Fruit fly (Drosophila melanogaster) S2 (cell line): Measurements from ENCODE around the gene bgm.

Experiments
- CG8478 ChIP-seq: fragments of >200 bp; optimal IDR thresholded peaks from 2 replicates; lab custom pipeline; 2018
- CTCF ChIP-seq, 2 experiments: fragments of >200 bp; optimal IDR thresholded peaks; 2 replicates each; lab custom pipeline; 2018

Gene bgm

DNA sequence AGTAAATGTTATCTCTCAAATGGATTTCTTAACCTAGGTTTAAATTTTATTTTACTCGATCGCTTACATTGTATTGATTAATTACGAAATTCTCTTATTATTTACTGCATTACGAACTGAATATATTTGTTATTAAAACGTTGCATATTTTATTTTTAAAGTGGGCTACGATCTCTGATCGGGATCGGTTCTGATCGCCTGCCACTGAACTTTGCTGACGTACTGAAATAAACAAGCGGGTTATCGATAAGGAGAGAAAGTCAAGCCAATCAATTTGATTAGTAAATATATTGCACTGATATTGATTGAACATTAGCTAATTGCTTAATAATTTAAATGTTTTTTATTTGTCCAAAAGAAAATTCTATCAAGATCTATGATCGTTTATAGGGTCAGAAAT is 16.4 kb downstream of the bgm start:
- TF ChIP-seq CTCF (optimal IDR thresholded peaks at IDR 0.05; lab: Kevin White, UChicago) (no peak), CG8478 (lab: Kevin White, UChicago) (no peak)

DNA sequence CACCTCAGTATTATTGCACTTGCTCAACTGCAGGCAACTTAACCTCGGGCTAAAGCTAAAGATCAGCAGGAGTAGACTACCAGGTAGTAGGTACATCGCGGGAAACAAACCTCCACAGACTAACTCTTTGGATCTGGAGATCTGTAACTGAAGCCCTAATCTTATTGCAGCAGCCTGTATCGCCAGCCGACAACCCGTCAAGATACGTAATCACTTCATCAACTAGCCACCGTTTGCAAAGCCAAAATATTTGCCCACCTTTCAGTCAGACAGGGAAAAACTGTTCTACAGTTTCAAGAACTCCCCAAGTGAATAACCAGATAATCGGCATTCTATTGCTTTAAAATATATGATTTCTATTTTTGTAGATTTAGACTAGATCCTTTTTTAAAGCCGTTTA is 18.6 kb downstream of the bgm start, which contains the start of gene CG18095:
Gene CG18095 (minus strand): TSS at position 101 of the 400 bp plus-strand sequence.
- no peak for TF ChIP-seq CG8478 (lab: Kevin White, UChicago)
- TF ChIP-seq CTCF (optimal IDR thresholded peaks at IDR 0.05; lab: Kevin White, UChicago) = no peak

- TF ChIP-seq CG8478 (lab: Kevin White, UChicago) (no peak), CTCF (optimal IDR thresholded peaks at IDR 0.05; lab: Kevin White, UChicago) (no peak)
These were observed 25.9 kb downstream of the bgm start for dm6 chr2L:14038718-14039117.

dm6 chr2L:14039936-14040483 is 27.2 kb downstream of the bgm start, which contains the start of gene nAChRalpha5:
Gene nAChRalpha5 (plus strand): TSS chr2L:14040170.
- TF ChIP-seq CG8478 (lab: Kevin White, UChicago) (no peak), CTCF (optimal IDR thresholded peaks at IDR 0.05; lab: Kevin White, UChicago) (no peak)

dm6 chr2L:14045562-14046196 is 32.9 kb downstream of the bgm start:
- TF ChIP-seq CTCF (optimal IDR thresholded peaks at IDR 0.05; lab: Kevin White, UChicago) = no peak
- TF ChIP-seq CG8478 (lab: Kevin White, UChicago) = no peak

dm6 chr2L:14047170-14047632 is 34.4 kb downstream of the bgm start, which contains the start of gene NimC4:
Gene NimC4 (plus strand): TSS chr2L:14047582.
- no peak for TF ChIP-seq CG8478 (lab: Kevin White, UChicago)
- TF ChIP-seq CTCF (optimal IDR thresholded peaks at IDR 0.05; lab: Kevin White, UChicago) = no peak

dm6 chr2L:14049958-14050357 is 37.2 kb downstream of the bgm start:
- TF ChIP-seq CTCF (optimal IDR thresholded peaks at IDR 0.05; lab: Kevin White, UChicago) = no peak
- no peak for TF ChIP-seq CG8478 (lab: Kevin White, UChicago)

DNA sequence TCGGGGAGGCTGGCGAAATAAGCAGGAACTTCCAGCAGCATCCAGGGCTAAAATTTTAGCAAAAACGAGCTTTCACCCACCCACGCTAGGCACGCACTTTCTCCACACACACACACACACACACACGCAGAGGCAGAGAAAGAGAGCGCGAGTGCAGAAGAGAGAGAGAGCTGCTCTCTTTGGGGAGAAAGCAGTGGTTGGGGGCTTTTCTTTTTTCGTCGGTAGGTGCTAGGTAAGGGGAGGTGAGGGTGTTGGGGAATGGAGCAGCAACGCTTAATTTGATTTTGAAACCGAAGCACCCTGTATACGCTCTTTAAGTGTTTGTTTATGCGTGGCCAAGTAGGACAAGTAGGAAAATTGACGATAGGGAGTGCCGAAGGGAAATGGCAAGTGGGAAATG is 41.5 kb downstream of the bgm start:
- TF ChIP-seq CTCF (optimal IDR thresholded peaks at IDR 0.05; lab: Kevin White, UChicago) (no peak), CG8478 (lab: Kevin White, UChicago) (no peak)

DNA sequence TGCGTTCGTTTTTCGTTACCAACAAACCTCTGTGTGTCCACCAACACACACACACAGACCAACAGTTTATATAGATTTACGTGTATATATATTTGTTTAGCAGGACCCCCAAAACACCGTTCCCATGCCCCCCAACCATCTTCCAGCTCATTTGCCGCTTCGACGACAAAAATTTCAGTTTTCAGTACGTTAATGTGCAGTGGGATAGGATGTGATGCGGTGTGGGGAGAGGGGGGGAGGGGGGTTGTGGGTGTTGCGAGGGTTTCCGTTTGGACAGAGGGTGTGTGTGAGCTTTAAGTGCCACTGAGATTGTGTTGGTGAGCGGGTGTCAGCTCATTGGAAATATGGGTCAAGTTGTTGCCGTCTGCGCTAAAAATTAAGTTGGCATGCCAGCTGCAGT is 42.1 kb downstream of the bgm start:
- TF ChIP-seq CG8478 (lab: Kevin White, UChicago) = no peak
- no peak for TF ChIP-seq CTCF (optimal IDR thresholded peaks at IDR 0.05; lab: Kevin White, UChicago)
